Fruit fly (Drosophila melanogaster): ENCODE results near the gene vig2.

vig2 gene

dm6 chr3R:25074558-25074964 lies 48.6 kb upstream of the vig2 start, which contains the start of the genes shams and CG11920 (continued):
- TF ChIP-seq CG14667 (GFP tag; IDR thresholded peaks at IDR 0.05) (no peak), gcm2 (GFP tag; optimal IDR thresholded peaks at IDR 0.05) (no peak), Eip74EF (GFP tag; optimal IDR thresholded peaks at IDR 0.05) (no peak), GATAe (GFP tag; conservative IDR thresholded peaks at IDR 0.05) (no peak), CG17612 (GFP tag; IDR thresholded peaks at IDR 0.05) (no peak), CG13296 (GFP tag; optimal IDR thresholded peaks at IDR 0.05) (no peak), crc (GFP tag; optimal IDR thresholded peaks at IDR 0.05) (no peak), NfI (GFP tag; optimal IDR thresholded peaks at IDR 0.05) (no peak), CG11093 (GFP tag; IDR thresholded peaks at IDR 0.05) (no peak), insv (GFP tag; optimal IDR thresholded peaks at IDR 0.05) (no peak), Camta (GFP tag; optimal IDR thresholded peaks at IDR 0.05) (no peak), caup (GFP tag; optimal IDR thresholded peaks at IDR 0.05; ENCODE audit: severe bottlenecking) (no peak), Dip3 (GFP tag; optimal IDR thresholded peaks at IDR 0.05) (no peak), Dip2 (GFP tag; IDR thresholded peaks at IDR 0.05) (no peak), CG12236 (GFP tag; optimal IDR thresholded peaks at IDR 0.05) (no peak), bigmax (GFP tag; optimal IDR thresholded peaks at IDR 0.05) (no peak), CG3995 (GFP tag; optimal IDR thresholded peaks at IDR 0.05) (peak; percentile 57), CG10209 (GFP tag; optimal IDR thresholded peaks at IDR 0.05) (no peak), CG15514 (GFP tag; optimal IDR thresholded peaks at IDR 0.05) (no peak), CG13123 (GFP tag; optimal IDR thresholded peaks at IDR 0.05) (no peak), jumu (GFP tag; optimal IDR thresholded peaks at IDR 0.05) (no peak), CG17912 (GFP tag; optimal IDR thresholded peaks at IDR 0.05) (no peak), NC2β (GFP tag; optimal IDR thresholded peaks at IDR 0.05) (no peak), PHDP (tag; optimal IDR thresholded peaks at IDR 0.05) (peak; percentile 3), tup (GFP tag; optimal IDR thresholded peaks at IDR 0.05) (no peak), fu2 (GFP tag; optimal IDR thresholded peaks at IDR 0.05) (no peak), bowl (GFP tag; IDR thresholded peaks at IDR 0.05) (no peak), repo (GFP tag; optimal IDR thresholded peaks at IDR 0.05) (no peak), sna (GFP tag; IDR thresholded peaks at IDR 0.05; ENCODE audit: partially characterized antibody) (no peak; the same call in 1 of the 2 replicates), CG16779 (GFP tag; IDR thresholded peaks at IDR 0.05) (no peak), CG2120 (GFP tag; optimal IDR thresholded peaks at IDR 0.05) (peak; percentile 27), CG3281 (GFP tag; optimal IDR thresholded peaks at IDR 0.05) (no peak), pfk (GFP tag; optimal IDR thresholded peaks at IDR 0.05) (peak; percentile 94), CG10366 (GFP tag; IDR thresholded peaks at IDR 0.05) (no peak), gcm (GFP tag; optimal IDR thresholded peaks at IDR 0.05) (no peak), Rx (GFP tag; IDR thresholded peaks at IDR 0.05) (no peak), TFAM (GFP tag; optimal IDR thresholded peaks at IDR 0.05) (no peak), CG13287 (GFP tag; IDR thresholded peaks at IDR 0.05; ENCODE audit: partially characterized antibody) (peak; percentile 74), CG10959 (GFP tag; IDR thresholded peaks at IDR 0.05) (no peak), CG17568 (GFP tag; optimal IDR thresholded peaks at IDR 0.05) (peak; percentile 31), CG17385 (GFP tag; optimal IDR thresholded peaks at IDR 0.05) (no peak), Deaf1 (tag; optimal IDR thresholded peaks at IDR 0.05) (no peak), CG10431 (GFP tag; optimal IDR thresholded peaks at IDR 0.05) (peak; percentile 24), Aef1 (GFP tag; IDR thresholded peaks at IDR 0.05) (no peak), CG7987 (GFP tag; optimal IDR thresholded peaks at IDR 0.05) (no peak), CG15011 (GFP tag; optimal IDR thresholded peaks at IDR 0.05) (no peak), CG31441 (GFP tag; IDR thresholded peaks at IDR 0.05) (no peak), dm (GFP tag; optimal IDR thresholded peaks at IDR 0.05) (peak; percentile 80), CG5953 (GFP tag; IDR thresholded peaks at IDR 0.05) (no peak), Bteb2 (GFP tag; optimal IDR thresholded peaks at IDR 0.05) (no peak), CG2875 (GFP tag; optimal IDR thresholded peaks at IDR 0.05) (no peak)
